Fruit fly (Drosophila melanogaster) whole organism, embryonic: ENCODE measurements around the gene Unc-115a.

Experiments
- Blimp-1 ChIP-seq: fragments of 200-800 bp; sonication (Bioruptor generic); optimal IDR thresholded peaks from 3 replicates; lab custom pipeline; 2018; ENCODE audit warnings: missing biosample characterization, missing genetic modification characterization, mild to moderate bottlenecking, moderate library complexity, missing genetic modification reagents
- CG10543 ChIP-seq: fragments of 200-800 bp; sonication (Bioruptor generic); optimal IDR thresholded peaks from 3 replicates; lab custom pipeline; 2017; ENCODE audit warnings: missing biosample characterization, mild to moderate bottlenecking, missing genetic modification characterization, moderate library complexity
- CG12071 ChIP-seq: fragments of 200-800 bp; sonication (Bioruptor generic); optimal IDR thresholded peaks from 3 replicates; lab custom pipeline; 2018; ENCODE audit warnings: missing biosample characterization, mild to moderate bottlenecking, missing genetic modification characterization
- CG12155 ChIP-seq: fragments of 200-800 bp; sonication (Bioruptor generic); optimal IDR thresholded peaks from 3 replicates; lab custom pipeline; 2016; ENCODE audit warnings: missing biosample characterization, missing genetic modification characterization
- CG1233 ChIP-seq: fragments of 200-800 bp; sonication (Bioruptor generic); optimal IDR thresholded peaks from 4 replicates; lab custom pipeline; 2018; ENCODE audit warnings: missing biosample characterization, mild to moderate bottlenecking, missing genetic modification characterization
- CG12391 ChIP-seq: fragments of 200-800 bp; sonication (Bioruptor generic); optimal IDR thresholded peaks from 3 replicates; lab custom pipeline; 2018; ENCODE audit warnings: missing biosample characterization, mild to moderate bottlenecking, missing genetic modification characterization, moderate library complexity
- CG13424 ChIP-seq: fragments of 200-800 bp; sonication (Bioruptor generic); optimal IDR thresholded peaks from 2 replicates; lab custom pipeline; 2019; ENCODE audit warnings: missing biosample characterization, mild to moderate bottlenecking, missing genetic modification characterization, moderate library complexity
- CG13894 ChIP-seq: fragments of 200-800 bp; sonication (Bioruptor generic); optimal IDR thresholded peaks from 3 replicates; lab custom pipeline; 2018; ENCODE audit warnings: missing biosample characterization, mild to moderate bottlenecking, missing genetic modification characterization, moderate library complexity
- CG15269 ChIP-seq: fragments of 200-800 bp; sonication (Bioruptor generic); optimal IDR thresholded peaks from 2 replicates; lab custom pipeline; 2018; ENCODE audit warnings: missing biosample characterization, mild to moderate bottlenecking, missing genetic modification characterization, moderate library complexity
- CG1647 ChIP-seq: fragments of 200-800 bp; sonication (Bioruptor generic); optimal IDR thresholded peaks from 3 replicates; lab custom pipeline; 2016; ENCODE audit warnings: missing biosample characterization, missing genetic modification characterization
- CG18599 ChIP-seq: fragments of 200-800 bp; sonication (Bioruptor generic); optimal IDR thresholded peaks from 3 replicates; lab custom pipeline; 2017; ENCODE audit warnings: missing biosample characterization, missing genetic modification characterization, mild to moderate bottlenecking, moderate library complexity, missing genetic modification reagents
- CG2120 ChIP-seq: fragments of 200-800 bp; sonication (Bioruptor generic); optimal IDR thresholded peaks from 3 replicates; lab custom pipeline; 2016; ENCODE audit warnings: missing biosample characterization, missing genetic modification characterization
- CG2678 ChIP-seq: fragments of 200-800 bp; sonication (Bioruptor generic); optimal IDR thresholded peaks from 3 replicates; lab custom pipeline; 2019; ENCODE audit warnings: missing biosample characterization, mild to moderate bottlenecking, missing genetic modification characterization, moderate library complexity
- CG3281 ChIP-seq: fragments of 200-800 bp; sonication (Bioruptor generic); optimal IDR thresholded peaks from 3 replicates; lab custom pipeline; 2017; ENCODE audit warnings: missing biosample characterization, mild to moderate bottlenecking, missing genetic modification characterization
- CG34376 ChIP-seq: fragments of 200-800 bp; sonication (Bioruptor generic); optimal IDR thresholded peaks from 2 replicates; lab custom pipeline; 2018; ENCODE audit warnings: missing biosample characterization, mild to moderate bottlenecking, missing genetic modification characterization
- CG3995 ChIP-seq: fragments of 200-800 bp; sonication (Bioruptor generic); optimal IDR thresholded peaks from 3 replicates; lab custom pipeline; 2016; ENCODE audit warnings: missing biosample characterization, missing genetic modification characterization
- CG6683 ChIP-seq: fragments of 200-800 bp; sonication (Bioruptor generic); optimal IDR thresholded peaks from 2 replicates; lab custom pipeline; 2017; ENCODE audit warnings: missing biosample characterization, mild to moderate bottlenecking, missing genetic modification characterization, missing genetic modification reagents
- CG8089 ChIP-seq: fragments of 200-800 bp; sonication (Bioruptor generic); optimal IDR thresholded peaks from 3 replicates; lab custom pipeline; 2016; ENCODE audit warnings: missing biosample characterization, missing genetic modification characterization
- CG8478 ChIP-seq: fragments of >200 bp; optimal IDR thresholded peaks from 2 replicates; lab custom pipeline; 2018
- Fer3 ChIP-seq: fragments of 200-800 bp; sonication (Bioruptor generic); optimal IDR thresholded peaks from 2 replicates; lab custom pipeline; 2018; ENCODE audit warnings: missing biosample characterization, mild to moderate bottlenecking, missing genetic modification characterization, moderate library complexity
- Hr51 ChIP-seq, 2 experiments: fragments of 200-800 bp; sonication (Bioruptor generic); optimal IDR thresholded peaks; 2 replicates in 1 of 2; 3 replicates in 1 of 2; lab custom pipeline; 2016 to 2018; ENCODE audit warnings: missing biosample characterization in 2 of 2, missing genetic modification characterization in 2 of 2, mild to moderate bottlenecking in 1 of 2, moderate library complexity in 1 of 2
- MTF-1 ChIP-seq: fragments of 200-800 bp; sonication (Bioruptor generic); optimal IDR thresholded peaks from 2 replicates; lab custom pipeline; 2018; ENCODE audit warnings: missing biosample characterization, mild to moderate bottlenecking, missing genetic modification characterization, borderline replicate concordance
- Myb ChIP-seq: fragments of 200-800 bp; sonication (Bioruptor generic); optimal IDR thresholded peaks from 2 replicates; lab custom pipeline; 2016; ENCODE audit warnings: missing biosample characterization, missing genetic modification characterization
- Pdp1 ChIP-seq, 2 experiments: fragments of 200-800 bp; sonication (Bioruptor generic); optimal IDR thresholded peaks; 3 replicates each; lab custom pipeline; 2016; ENCODE audit warnings: missing biosample characterization in 2 of 2, missing genetic modification characterization in 2 of 2, mild to moderate bottlenecking in 1 of 2, moderate library complexity in 1 of 2
- Sin3A ChIP-seq: fragments of >200 bp; optimal IDR thresholded peaks from 2 replicates; lab custom pipeline; 2018
- Xbp1 ChIP-seq: fragments of 200-800 bp; sonication (Bioruptor generic); optimal IDR thresholded peaks from 3 replicates; lab custom pipeline; 2016; ENCODE audit warnings: missing biosample characterization, mild to moderate bottlenecking, missing genetic modification characterization
- abd-A ChIP-seq: fragments of 200-800 bp; sonication (Bioruptor generic); optimal IDR thresholded peaks from 3 replicates; lab custom pipeline; 2019; ENCODE audit warnings: missing biosample characterization, mild to moderate bottlenecking, missing genetic modification characterization, moderate library complexity
- ci ChIP-seq: fragments of 200-800 bp; sonication (Bioruptor generic); IDR thresholded peaks from 3 replicates; pipeline ENCODE4 v1.3.6; 2022; ENCODE audit warnings: missing biosample characterization, missing genetic modification characterization
- dmrt11E ChIP-seq: fragments of 200-800 bp; sonication (Bioruptor generic); optimal IDR thresholded peaks from 3 replicates; lab custom pipeline; 2018; ENCODE audit warnings: missing biosample characterization, mild to moderate bottlenecking, missing genetic modification characterization, moderate library complexity
- dpn ChIP-seq, 2 experiments: fragments of 200-800 bp; sonication (Bioruptor generic); optimal IDR thresholded peaks; 3 replicates each; lab custom pipeline; 2016; ENCODE audit warnings: missing biosample characterization in 2 of 2, missing genetic modification characterization in 2 of 2
- eve ChIP-seq, 2 experiments: fragments of >200 bp; optimal IDR thresholded peaks; 2 replicates each; lab custom pipeline; 2017; ENCODE audit warnings: missing biosample characterization in 2 of 2, missing genetic modification characterization in 2 of 2
- fru ChIP-seq: fragments of >200 bp; optimal IDR thresholded peaks from 2 replicates; lab custom pipeline; 2017
- gem ChIP-seq: fragments of 200-800 bp; sonication (Bioruptor generic); optimal IDR thresholded peaks from 2 replicates; lab custom pipeline; 2019; ENCODE audit warnings: missing biosample characterization, mild to moderate bottlenecking, missing genetic modification characterization, moderate library complexity
- insv ChIP-seq, 2 experiments: fragments of 200-800 bp; sonication (Bioruptor generic); optimal IDR thresholded peaks; 3 replicates each; lab custom pipeline; 2016 to 2018; ENCODE audit warnings: missing biosample characterization in 2 of 2, missing genetic modification characterization in 2 of 2
- kni ChIP-seq: fragments of 200-800 bp; sonication (Bioruptor generic); optimal IDR thresholded peaks from 3 replicates; lab custom pipeline; 2017; ENCODE audit warnings: mild to moderate bottlenecking, missing biosample characterization, missing genetic modification reagents, missing genetic modification characterization
- lab ChIP-seq: fragments of 200-800 bp; sonication (Bioruptor generic); optimal IDR thresholded peaks from 3 replicates; lab custom pipeline; 2017; ENCODE audit warnings: missing biosample characterization, missing genetic modification characterization, mild to moderate bottlenecking, moderate library complexity, missing genetic modification reagents
- lilli ChIP-seq: fragments of 200-800 bp; sonication (Bioruptor generic); optimal IDR thresholded peaks from 3 replicates; lab custom pipeline; 2016; ENCODE audit warnings: missing biosample characterization, missing genetic modification characterization
- luna ChIP-seq: fragments of 200-800 bp; sonication (Bioruptor generic); optimal IDR thresholded peaks from 2 replicates; lab custom pipeline; 2016; ENCODE audit warnings: missing biosample characterization, missing genetic modification characterization
- pb ChIP-seq: fragments of 200-800 bp; sonication (Bioruptor generic); optimal IDR thresholded peaks from 3 replicates; lab custom pipeline; 2016; ENCODE audit warnings: missing biosample characterization, missing genetic modification characterization
- pnt ChIP-seq: fragments of 200-800 bp; sonication (Bioruptor generic); optimal IDR thresholded peaks from 3 replicates; lab custom pipeline; 2016; ENCODE audit warnings: missing biosample characterization, missing genetic modification characterization
- schlank ChIP-seq: fragments of 200-800 bp; sonication (Bioruptor generic); optimal IDR thresholded peaks from 2 replicates; lab custom pipeline; 2018; ENCODE audit warnings: missing biosample characterization, mild to moderate bottlenecking, missing genetic modification characterization
- scrt ChIP-seq: fragments of 200-800 bp; sonication (Bioruptor generic); optimal IDR thresholded peaks from 2 replicates; lab custom pipeline; 2018; ENCODE audit warnings: missing biosample characterization, mild to moderate bottlenecking, missing genetic modification characterization, moderate library complexity
- shn ChIP-seq: fragments of 200-800 bp; sonication (Bioruptor generic); optimal IDR thresholded peaks from 3 replicates; lab custom pipeline; 2016; ENCODE audit warnings: missing biosample characterization, missing genetic modification characterization
- sqz ChIP-seq: fragments of 200-800 bp; sonication (Bioruptor generic); optimal IDR thresholded peaks from 3 replicates; lab custom pipeline; 2018; ENCODE audit warnings: missing biosample characterization, mild to moderate bottlenecking, missing genetic modification characterization
- tll ChIP-seq, 2 experiments: fragments of 200-800 bp in 1 of 2; fragments of >200 bp in 1 of 2; sonication (Bioruptor generic) in 1 of 2; optimal IDR thresholded peaks; 2 replicates each; lab custom pipeline; 2017 to 2019; ENCODE audit warnings: missing biosample characterization in 2 of 2, missing genetic modification characterization in 2 of 2, mild to moderate bottlenecking in 1 of 2, moderate library complexity in 1 of 2
- tx ChIP-seq: fragments of 200-800 bp; sonication (Bioruptor generic); optimal IDR thresholded peaks from 2 replicates; lab custom pipeline; 2016; ENCODE audit warnings: missing biosample characterization, missing genetic modification characterization
- unpg ChIP-seq: fragments of 200-800 bp; sonication (Bioruptor generic); optimal IDR thresholded peaks from 3 replicates; lab custom pipeline; 2018; ENCODE audit warnings: missing biosample characterization, mild to moderate bottlenecking, missing genetic modification characterization, moderate library complexity
- vvl ChIP-seq: fragments of 200-800 bp; sonication (Bioruptor generic); IDR thresholded peaks from 2 replicates; pipeline ENCODE4 v1.3.6; 2022; ENCODE audit warnings: missing biosample characterization, missing genetic modification characterization
- wek ChIP-seq: fragments of 200-800 bp; sonication (Bioruptor generic); optimal IDR thresholded peaks from 3 replicates; lab custom pipeline; 2018; ENCODE audit warnings: missing biosample characterization, mild to moderate bottlenecking, missing genetic modification characterization, moderate library complexity

Unc-115a gene

dm6 chr3R:9701897-9702296, 3.3 kb downstream of the Unc-115a start (continued):
- TF ChIP-seq CG2120 (GFP tag; lab: Kevin White, UChicago): peak; percentile 33
- TF ChIP-seq pb (GFP tag; lab: Kevin White, UChicago): no peak
- no peak for TF ChIP-seq CG13894 (tag; lab: Kevin White, UChicago)
- peak; percentile 20 for TF ChIP-seq Fer3
- peak; percentile 50 for TF ChIP-seq CG13424
- TF ChIP-seq CG15269: peak; percentile 62
- peak; percentile 21 for TF ChIP-seq CG12391 (tag; lab: Kevin White, UChicago)
- peak; percentile 4 for TF ChIP-seq CG12155
- TF ChIP-seq ci (GFP tag; lab: Robert Waterston, UW): no peak
- no peak for TF ChIP-seq Sin3A (lab: Kevin White, UChicago)
- TF ChIP-seq Xbp1 (GFP tag; lab: Kevin White, UChicago): peak; percentile 13
- no peak for TF ChIP-seq vvl
- no peak for TF ChIP-seq CG8478
- TF ChIP-seq tll (GFP tag; optimal IDR thresholded peaks at IDR 0.05; lab: Kevin White, UChicago): no peak
- peak; percentile 7 for TF ChIP-seq CG2678
- peak in 1 of 2 experiments; percentile 64 for TF ChIP-seq Hr51 (GFP tag; optimal IDR thresholded peaks at IDR 0.05; lab: Kevin White, UChicago)
- peak; percentile 2 for TF ChIP-seq lilli (GFP tag; lab: Kevin White, UChicago)

dm6 chr3R:9701148-9701703, 4.0 kb downstream of the Unc-115a start:
- peak; percentile 2 for TF ChIP-seq CG18599 (GFP tag; lab: Kevin White, UChicago)
- peak; percentile 17 for TF ChIP-seq CG8089
- TF ChIP-seq luna (GFP tag; lab: Kevin White, UChicago): peak; percentile 34
- peak; percentile 21 for TF ChIP-seq CG13424
- TF ChIP-seq CG6683 (GFP tag; lab: Kevin White, UChicago): peak; percentile 5
- TF ChIP-seq lab (GFP tag; lab: Kevin White, UChicago): peak; percentile 57
- TF ChIP-seq Hr51 (GFP tag; optimal IDR thresholded peaks at IDR 0.05; lab: Kevin White, UChicago): peak in 1 of 2 experiments; percentile 23
- no peak for TF ChIP-seq CG3995 (GFP tag; lab: Kevin White, UChicago)
- TF ChIP-seq shn: peak; percentile 2
- TF ChIP-seq CG12071: peak; percentile 63
- peak in 1 of 2 experiments; percentile 23 for TF ChIP-seq dpn (GFP tag; optimal IDR thresholded peaks at IDR 0.05; lab: Kevin White, UChicago)
- no peak for TF ChIP-seq fru (lab: Kevin White, UChicago)
- TF ChIP-seq scrt (GFP tag; lab: Kevin White, UChicago): peak; percentile 14
- peak; percentile 9 for TF ChIP-seq tx (GFP tag; lab: Kevin White, UChicago)
- TF ChIP-seq schlank (tag; lab: Kevin White, UChicago): peak; percentile 28
- no peak for TF ChIP-seq Blimp-1 (GFP tag; lab: Kevin White, UChicago)
- TF ChIP-seq gem: peak; percentile 36
- TF ChIP-seq wek: peak; percentile 55
- peak; percentile 34 for TF ChIP-seq CG34376 (GFP tag; lab: Kevin White, UChicago)
- peak; percentile 33 for TF ChIP-seq CG1647 (GFP tag; lab: Kevin White, UChicago)
- TF ChIP-seq unpg: peak; percentile 35
- TF ChIP-seq dmrt11E (tag; lab: Kevin White, UChicago): no peak
- TF ChIP-seq pnt (GFP tag; lab: Kevin White, UChicago): no peak
- peak; percentile 1 for TF ChIP-seq sqz (GFP tag; lab: Kevin White, UChicago)
- peak; percentile 8 to 91 for TF ChIP-seq Pdp1 (GFP tag; optimal IDR thresholded peaks at IDR 0.05; lab: Kevin White, UChicago)
- peak; percentile 61 for TF ChIP-seq CG10543
- peak; percentile 56 for TF ChIP-seq MTF-1
- TF ChIP-seq eve (GFP tag; optimal IDR thresholded peaks at IDR 0.05; lab: Kevin White, UChicago): no peak
- peak; percentile 59 for TF ChIP-seq CG3281
- peak; percentile 3 for TF ChIP-seq abd-A
- peak; percentile 51 for TF ChIP-seq CG1233 (GFP tag; lab: Kevin White, UChicago)
- TF ChIP-seq Myb (GFP tag; lab: Kevin White, UChicago): peak; percentile 2
- no peak for TF ChIP-seq insv (GFP tag; optimal IDR thresholded peaks at IDR 0.05; lab: Kevin White, UChicago)
- TF ChIP-seq kni (GFP tag; lab: Kevin White, UChicago): no peak
